Worm (Caenorhabditis elegans) whole organism, mixed stage, embryonic: Measurements from ENCODE around the gene sri-42.
"Not testable (repeated sequence)": the region's sequence is repeated elsewhere in the genome, so short reads cannot be mapped to it uniquely, and the experiment has no call there.

Source experiments
- M03D4.4 ChIP-seq: sonication (generic microtip); optimal IDR thresholded peaks from 2 replicates; lab custom pipeline; 2017; ENCODE audit warnings: mild to moderate bottlenecking, missing genetic modification characterization, missing compliant biosample characterization
- bed-3 ChIP-seq: fragments of 200-800 bp; sonication (Bioruptor generic); optimal IDR thresholded peaks from 3 replicates; lab custom pipeline; 2018; ENCODE audit warnings: mild to moderate bottlenecking, missing genetic modification characterization, moderate library complexity, missing compliant biosample characterization
- blmp-1 ChIP-seq: fragments of 150-350 bp; optimal IDR thresholded peaks from 2 replicates; lab custom pipeline; 2014; ENCODE audit warnings: missing biosample characterization, missing genetic modification characterization
- ceh-43 ChIP-seq: fragments of 200-800 bp; sonication (Bioruptor generic); optimal IDR thresholded peaks from 2 replicates; lab custom pipeline; 2018; ENCODE audit warnings: mild to moderate bottlenecking, missing genetic modification characterization, moderate library complexity, missing compliant biosample characterization
- ceh-83 ChIP-seq: fragments of 200-800 bp; sonication (Bioruptor generic); optimal IDR thresholded peaks from 2 replicates; lab custom pipeline; 2018; ENCODE audit warnings: mild to moderate bottlenecking, missing genetic modification characterization, missing compliant biosample characterization
- cnd-1 ChIP-seq: fragments of 200-800 bp; sonication (Bioruptor generic); optimal IDR thresholded peaks from 2 replicates; lab custom pipeline; 2018; ENCODE audit warnings: mild to moderate bottlenecking, missing genetic modification characterization, missing compliant biosample characterization
- elt-1 ChIP-seq: sonication (generic microtip); optimal IDR thresholded peaks from 2 replicates; lab custom pipeline; 2017; ENCODE audit warnings: missing genetic modification characterization, mild to moderate bottlenecking, missing compliant biosample characterization, antibody characterized with exemption, moderate library complexity, borderline replicate concordance; ENCODE audit not compliant: insufficient read depth
- elt-3 ChIP-seq: fragments of 150-350 bp; optimal IDR thresholded peaks from 2 replicates; lab custom pipeline; 2014; ENCODE audit warnings: missing biosample characterization, missing genetic modification characterization
- flh-1 ChIP-seq: fragments of 200-800 bp; sonication (Bioruptor generic); optimal IDR thresholded peaks from 2 replicates; lab custom pipeline; 2018; ENCODE audit warnings: mild to moderate bottlenecking, missing genetic modification characterization, moderate library complexity, missing compliant biosample characterization
- hlh-1 ChIP-seq: fragments of 150-350 bp; optimal IDR thresholded peaks from 2 replicates; lab custom pipeline; 2014; ENCODE audit warnings: missing biosample characterization, missing genetic modification reagents, missing genetic modification characterization
- lin-13 ChIP-seq: fragments of 150-350 bp; optimal IDR thresholded peaks from 2 replicates; lab custom pipeline; 2014; ENCODE audit warnings: missing biosample characterization, missing genetic modification characterization
- lin-32 ChIP-seq: fragments of 200-800 bp; sonication (Bioruptor generic); optimal IDR thresholded peaks from 2 replicates; lab custom pipeline; 2018; ENCODE audit warnings: mild to moderate bottlenecking, missing genetic modification characterization, missing compliant biosample characterization
- lsy-2 ChIP-seq: fragments of 150-350 bp; optimal IDR thresholded peaks from 2 replicates; lab custom pipeline; 2014; ENCODE audit warnings: missing biosample characterization, missing genetic modification characterization
- mab-5 ChIP-seq: fragments of 150-350 bp; optimal IDR thresholded peaks from 2 replicates; lab custom pipeline; 2014; ENCODE audit warnings: missing biosample characterization, missing genetic modification characterization
- mep-1 ChIP-seq: fragments of 150-350 bp; optimal IDR thresholded peaks from 2 replicates; lab custom pipeline; 2017; ENCODE audit warnings: missing biosample characterization, missing genetic modification reagents, missing genetic modification characterization, inconsistent platforms
- mls-2 ChIP-seq: sonication (generic microtip); optimal IDR thresholded peaks from 2 replicates; lab custom pipeline; 2016; ENCODE audit warnings: mild to moderate bottlenecking, missing genetic modification characterization, moderate library complexity, missing compliant biosample characterization
- nhr-12 ChIP-seq: fragments of 150-350 bp; optimal IDR thresholded peaks from 2 replicates; lab custom pipeline; 2014; ENCODE audit warnings: missing biosample characterization, missing genetic modification characterization
- nhr-28 ChIP-seq: fragments of 150-350 bp; optimal IDR thresholded peaks from 2 replicates; lab custom pipeline; 2014; ENCODE audit warnings: missing biosample characterization, missing genetic modification characterization
- pha-4 ChIP-seq: fragments of 150-350 bp; optimal IDR thresholded peaks from 2 replicates; lab custom pipeline; 2018; ENCODE audit warnings: missing biosample characterization, missing genetic modification reagents, missing genetic modification characterization
- snpc-4 ChIP-seq: fragments of 150-350 bp; optimal IDR thresholded peaks from 2 replicates; lab custom pipeline; 2014; ENCODE audit warnings: missing biosample characterization, missing genetic modification characterization
- sptf-1 ChIP-seq: sonication (generic microtip); optimal IDR thresholded peaks from 2 replicates; lab custom pipeline; 2017; ENCODE audit warnings: mild to moderate bottlenecking, missing genetic modification characterization, moderate library complexity, missing compliant biosample characterization
- tbx-8 ChIP-seq: fragments of 200-800 bp; sonication (Bioruptor generic); optimal IDR thresholded peaks from 2 replicates; lab custom pipeline; 2018; ENCODE audit warnings: mild to moderate bottlenecking, missing genetic modification characterization, moderate library complexity, missing compliant biosample characterization
- unc-120 ChIP-seq: sonication (generic microtip); optimal IDR thresholded peaks from 2 replicates; lab custom pipeline; 2017; ENCODE audit warnings: missing genetic modification characterization, missing compliant biosample characterization; ENCODE audit not compliant: poor library complexity, severe bottlenecking
- unc-39 ChIP-seq: fragments of 150-350 bp; optimal IDR thresholded peaks from 2 replicates; lab custom pipeline; 2014; ENCODE audit warnings: missing biosample characterization, missing genetic modification characterization
- unc-62 ChIP-seq: fragments of 150-350 bp; optimal IDR thresholded peaks from 2 replicates; lab custom pipeline; 2014; ENCODE audit warnings: missing biosample characterization, missing genetic modification reagents, missing genetic modification characterization
- zip-8 ChIP-seq: fragments of 150-350 bp; optimal IDR thresholded peaks from 2 replicates; lab custom pipeline; 2014; ENCODE audit warnings: missing biosample characterization, missing genetic modification characterization
- ztf-11 ChIP-seq: fragments of 150-350 bp; optimal IDR thresholded peaks from 2 replicates; lab custom pipeline; 2014; ENCODE audit warnings: missing biosample characterization, missing genetic modification characterization

sri-42 gene

DNA sequence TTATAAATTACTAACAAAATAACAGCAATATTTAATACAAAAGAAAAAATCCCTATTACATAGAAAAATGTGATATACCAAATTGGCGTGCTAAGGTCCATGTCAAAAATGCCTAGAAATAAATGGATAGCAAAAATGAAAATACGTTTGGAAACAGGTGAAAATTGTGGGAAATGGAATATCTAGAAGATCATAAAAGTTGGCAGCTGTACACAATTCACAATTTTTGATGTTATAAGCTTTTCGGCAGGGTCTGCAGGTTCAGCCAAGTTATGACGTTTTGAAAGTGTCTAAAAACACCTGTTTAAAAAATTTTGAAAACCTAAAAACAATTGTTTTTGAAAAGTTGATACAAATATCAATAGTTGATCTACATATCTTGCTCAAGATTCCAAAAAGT, at the start of gene sri-42:
Gene sri-42 (minus strand): TSS at position 101 of the 400 bp plus-strand sequence.
- not testable (repeated sequence) for TF ChIP-seq tbx-8 (GFP tag; lab: Kevin White, UChicago); mep-1 (tag; lab: Kevin White, UChicago); lin-32 (GFP tag; lab: Kevin White, UChicago)

DNA sequence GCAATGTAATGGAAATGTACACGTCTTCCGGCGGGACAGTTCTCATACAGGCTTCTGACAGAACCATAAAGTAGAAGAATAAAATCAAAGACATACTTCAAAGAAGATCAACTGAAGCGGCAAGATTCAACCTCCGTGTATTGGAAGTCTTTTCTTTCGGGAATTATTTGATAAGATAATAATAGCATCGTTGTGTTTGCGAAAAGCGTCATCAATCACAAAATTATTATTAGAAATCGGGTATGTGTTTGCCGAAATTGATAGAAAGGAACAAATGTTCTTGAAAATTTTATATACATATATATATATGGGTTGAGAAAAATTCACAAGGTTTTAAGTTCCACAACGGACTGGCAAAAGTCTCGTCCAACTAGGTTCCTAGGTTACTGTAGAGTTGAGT, 48.8 kb upstream of the sri-42 start, which contains the start of gene Y27F2A.9:
Gene Y27F2A.9 (minus strand): TSS at position 101 of the 400 bp plus-strand sequence.
- not testable (repeated sequence) for TF ChIP-seq ceh-43 (GFP tag; lab: Kevin White, UChicago); blmp-1 (tag; lab: Kevin White, UChicago); mab-5 (tag; lab: Kevin White, UChicago)

DNA sequence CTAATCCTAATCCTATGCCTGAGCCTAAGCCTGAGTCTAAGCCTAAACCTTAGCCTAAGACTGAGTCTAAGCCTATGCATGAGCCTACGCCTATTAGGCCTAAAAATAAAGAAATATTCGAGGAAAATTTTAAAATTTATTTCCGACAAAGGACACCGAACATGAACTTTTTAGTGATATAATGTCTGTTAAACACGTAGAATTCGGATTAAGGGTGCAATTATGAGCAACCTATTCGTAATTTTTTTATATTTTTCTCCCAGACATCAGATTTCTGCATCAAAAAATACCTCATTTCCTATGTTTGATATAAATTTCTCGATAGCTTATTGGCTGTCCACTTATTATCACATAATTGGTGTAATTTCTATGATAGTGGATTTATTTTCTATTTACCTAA, 46.3 kb upstream of the sri-42 start, which contains the start of gene Y27F2A.11:
Gene Y27F2A.11 (plus strand): TSS at position 301 of the 400 bp plus-strand sequence.
- TF ChIP-seq ceh-83, unc-62, flh-1 (GFP tag; lab: Kevin White, UChicago): not testable (repeated sequence)

ce11 chrII:3185848-3186247, 43.1 kb upstream of the sri-42 start:
- no peak for TF ChIP-seq unc-39 (tag; lab: Kevin White, UChicago)
- TF ChIP-seq cnd-1, result no peak
- no peak for TF ChIP-seq blmp-1 (tag; lab: Kevin White, UChicago)
- TF ChIP-seq elt-3 (tag; lab: Kevin White, UChicago), result no peak
- no peak for TF ChIP-seq hlh-1 (tag; lab: Kevin White, UChicago)
- no peak for TF ChIP-seq sptf-1
- no peak for TF ChIP-seq ztf-11
- TF ChIP-seq nhr-28 (tag; lab: Kevin White, UChicago), result no peak
- no peak for TF ChIP-seq lsy-2 (tag; lab: Kevin White, UChicago)
- TF ChIP-seq snpc-4 (tag; lab: Kevin White, UChicago), result no peak
- no peak for TF ChIP-seq pha-4 (tag; lab: Kevin White, UChicago)
- TF ChIP-seq M03D4.4 (tag; lab: Kevin White, UChicago), result no peak
- no peak for TF ChIP-seq mab-5 (tag; lab: Kevin White, UChicago)
- TF ChIP-seq elt-1 (tag; lab: Kevin White, UChicago), result no peak
- no peak for TF ChIP-seq nhr-12 (tag; lab: Kevin White, UChicago)
- TF ChIP-seq bed-3, result no peak
- no peak for TF ChIP-seq lin-32 (GFP tag; lab: Kevin White, UChicago)

DNA sequence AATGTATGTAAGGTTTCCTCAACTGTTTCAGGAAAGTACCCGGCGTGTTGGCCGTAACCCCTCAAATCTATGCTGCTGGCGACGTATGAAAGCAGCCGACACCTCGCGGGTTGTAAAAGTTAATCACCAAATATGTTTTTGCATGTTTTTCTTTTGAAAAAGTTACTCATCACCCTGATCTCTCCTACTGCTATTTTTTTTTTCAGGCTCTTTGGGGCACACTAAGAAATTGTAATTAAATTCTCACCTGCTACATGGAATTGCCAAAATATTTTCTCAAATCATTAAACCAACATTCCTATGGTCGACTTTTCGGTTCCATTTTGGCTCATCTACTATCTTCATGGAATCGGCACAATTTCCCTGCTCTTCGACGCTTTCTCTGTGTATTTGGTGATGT, 42.1 kb upstream of the sri-42 start, which contains the start of gene sri-78:
Gene sri-78 (plus strand): TSS at position 301 of the 400 bp plus-strand sequence.
- TF ChIP-seq unc-120 (tag; lab: Kevin White, UChicago); lin-13 (tag; lab: Kevin White, UChicago); bed-3: not testable (repeated sequence)

- not testable (repeated sequence) for TF ChIP-seq snpc-4 (tag; lab: Kevin White, UChicago); zip-8 (tag; lab: Kevin White, UChicago); flh-1 (GFP tag; lab: Kevin White, UChicago)
These were observed 40.6 kb upstream of the sri-42 start, which contains the start of the genes Y27F2A.6 and Y27F2A.8 for ce11 chrII:3183300-3183840. Gene Y27F2A.6 (minus strand): TSS chrII:3183400. Gene Y27F2A.8 (plus strand): TSS chrII:3183790.

DNA sequence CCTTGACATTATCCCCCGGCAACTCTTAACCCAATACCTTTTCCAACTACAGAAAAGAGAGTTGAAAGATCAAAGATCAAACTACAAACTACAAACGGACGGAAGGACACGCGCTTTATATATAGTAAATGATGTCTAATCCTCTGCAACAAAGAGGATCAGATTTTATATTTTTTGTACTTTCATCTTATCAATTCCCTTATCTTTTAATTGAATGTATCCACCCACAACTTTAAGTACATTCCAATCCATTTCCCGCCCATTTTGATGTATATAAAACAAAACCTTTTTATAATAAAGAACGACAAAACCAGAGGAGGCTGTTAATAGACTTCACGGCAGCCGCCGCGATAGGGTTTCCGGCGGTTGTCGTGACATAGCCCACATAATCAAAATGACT, 34.9 kb upstream of the sri-42 start, which contains the start of gene sri-40:
Gene sri-40 (plus strand): TSS at position 301 of the 400 bp plus-strand sequence.
- TF ChIP-seq mls-2 (tag; lab: Kevin White, UChicago); unc-39 (tag; lab: Kevin White, UChicago); cnd-1: not testable (repeated sequence)
